Fruit fly (Drosophila melanogaster) whole organism, embryonic: ENCODE data around the gene Dhod.

Source experiments
- Adf1 ChIP-seq: fragments of 200-800 bp; sonication (Bioruptor generic); IDR thresholded peaks from 2 replicates; pipeline ENCODE4 v1.3.6; 2022; ENCODE audit warnings: missing biosample characterization, missing genetic modification characterization
- B-H2 ChIP-seq: fragments of 200-800 bp; sonication (Bioruptor generic); optimal IDR thresholded peaks from 2 replicates; lab custom pipeline; 2018; ENCODE audit warnings: missing biosample characterization, mild to moderate bottlenecking, missing genetic modification characterization
- Blimp-1 ChIP-seq: fragments of 200-800 bp; sonication (Bioruptor generic); optimal IDR thresholded peaks from 3 replicates; lab custom pipeline; 2018; ENCODE audit warnings: missing biosample characterization, missing genetic modification characterization, mild to moderate bottlenecking, moderate library complexity, missing genetic modification reagents
- CG10543 ChIP-seq: fragments of 200-800 bp; sonication (Bioruptor generic); optimal IDR thresholded peaks from 3 replicates; lab custom pipeline; 2017; ENCODE audit warnings: missing biosample characterization, mild to moderate bottlenecking, missing genetic modification characterization, moderate library complexity
- CG11695 ChIP-seq: fragments of 200-800 bp; sonication (Bioruptor generic); IDR thresholded peaks from 3 replicates; pipeline ENCODE4 v1.3.6; 2022; ENCODE audit warnings: missing biosample characterization, missing genetic modification characterization
- CG12299 ChIP-seq: fragments of 200-800 bp; sonication (Bioruptor generic); optimal IDR thresholded peaks from 2 replicates; lab custom pipeline; 2018; ENCODE audit warnings: missing biosample characterization, mild to moderate bottlenecking, missing genetic modification characterization
- CG13424 ChIP-seq: fragments of 200-800 bp; sonication (Bioruptor generic); optimal IDR thresholded peaks from 2 replicates; lab custom pipeline; 2019; ENCODE audit warnings: missing biosample characterization, mild to moderate bottlenecking, missing genetic modification characterization, moderate library complexity
- CG15011 ChIP-seq: fragments of 200-800 bp; sonication (Bioruptor generic); optimal IDR thresholded peaks from 3 replicates; lab custom pipeline; 2018; ENCODE audit warnings: missing biosample characterization, mild to moderate bottlenecking, missing genetic modification characterization
- CG1529 ChIP-seq: fragments of 200-800 bp; sonication (Bioruptor generic); optimal IDR thresholded peaks from 3 replicates; lab custom pipeline; 2018; ENCODE audit warnings: missing biosample characterization, missing genetic modification characterization
- CG2116 ChIP-seq: fragments of 200-800 bp; sonication (Bioruptor generic); optimal IDR thresholded peaks from 3 replicates; lab custom pipeline; 2018; ENCODE audit warnings: missing biosample characterization, mild to moderate bottlenecking, missing genetic modification characterization
- CG4360 ChIP-seq: fragments of 200-800 bp; sonication (Bioruptor generic); IDR thresholded peaks from 2 replicates; pipeline ENCODE4 v1.3.6; 2022; ENCODE audit warnings: missing biosample characterization, missing genetic modification characterization
- CG9215 ChIP-seq: fragments of 200-800 bp; sonication (Bioruptor generic); IDR thresholded peaks from 2 replicates; pipeline ENCODE4 v1.3.6; 2022; ENCODE audit warnings: missing biosample characterization, missing genetic modification characterization
- CTCF ChIP-seq: fragments of 200-800 bp; sonication (Bioruptor generic); optimal IDR thresholded peaks from 2 replicates; lab custom pipeline; 2017; ENCODE audit warnings: missing biosample characterization, mild to moderate bottlenecking, missing genetic modification characterization, moderate library complexity
- Dip2 ChIP-seq: fragments of 200-800 bp; sonication (Bioruptor generic); IDR thresholded peaks from 2 replicates; pipeline ENCODE4 v1.3.6; 2022; ENCODE audit warnings: missing biosample characterization, missing genetic modification characterization
- Doc2 ChIP-seq: fragments of 200-800 bp; sonication (Bioruptor generic); IDR thresholded peaks from 2 replicates; pipeline ENCODE4 v1.3.6; 2022; ENCODE audit warnings: missing biosample characterization, missing genetic modification characterization
- Elba2 ChIP-seq: fragments of 200-800 bp; sonication (Bioruptor generic); optimal IDR thresholded peaks from 3 replicates; lab custom pipeline; 2016; ENCODE audit warnings: missing biosample characterization, missing genetic modification characterization
- Hmr ChIP-seq: fragments of 200-800 bp; sonication (Bioruptor generic); optimal IDR thresholded peaks from 3 replicates; lab custom pipeline; 2017; ENCODE audit warnings: mild to moderate bottlenecking, missing biosample characterization, missing genetic modification reagents, missing genetic modification characterization
- Hsf ChIP-seq: fragments of 200-800 bp; sonication (Bioruptor generic); optimal IDR thresholded peaks from 3 replicates; lab custom pipeline; 2016; ENCODE audit warnings: missing biosample characterization, missing genetic modification characterization
- Mad ChIP-seq: fragments of 200-800 bp; sonication (Bioruptor generic); optimal IDR thresholded peaks from 2 replicates; lab custom pipeline; 2016; ENCODE audit warnings: missing biosample characterization, missing genetic modification characterization
- Myb ChIP-seq: fragments of 200-800 bp; sonication (Bioruptor generic); optimal IDR thresholded peaks from 2 replicates; lab custom pipeline; 2016; ENCODE audit warnings: missing biosample characterization, missing genetic modification characterization
- Oli ChIP-seq: fragments of 200-800 bp; sonication (Bioruptor generic); optimal IDR thresholded peaks from 2 replicates; lab custom pipeline; 2018; ENCODE audit warnings: missing biosample characterization, mild to moderate bottlenecking, missing genetic modification characterization, moderate library complexity
- PHDP ChIP-seq: fragments of 200-800 bp; sonication (Bioruptor generic); optimal IDR thresholded peaks from 3 replicates; lab custom pipeline; 2018; ENCODE audit warnings: missing biosample characterization, mild to moderate bottlenecking, missing genetic modification characterization, moderate library complexity
- Pdp1 ChIP-seq, 2 experiments: fragments of 200-800 bp; sonication (Bioruptor generic); optimal IDR thresholded peaks; 3 replicates each; lab custom pipeline; 2016; ENCODE audit warnings: missing biosample characterization in 2 of 2, missing genetic modification characterization in 2 of 2, mild to moderate bottlenecking in 1 of 2, moderate library complexity in 1 of 2
- Rfx ChIP-seq: fragments of 200-800 bp; sonication (Bioruptor generic); IDR thresholded peaks from 2 replicates; pipeline ENCODE4 v1.3.6; 2022; ENCODE audit warnings: missing biosample characterization, missing genetic modification characterization
- Rx ChIP-seq: fragments of 200-800 bp; sonication (Bioruptor generic); IDR thresholded peaks from 2 replicates; pipeline ENCODE4 v1.3.6; 2022; ENCODE audit warnings: missing biosample characterization, missing genetic modification characterization
- Scr ChIP-seq: fragments of 200-800 bp; sonication (Bioruptor generic); IDR thresholded peaks from 2 replicates; pipeline ENCODE4 v1.3.6; 2022; ENCODE audit warnings: missing biosample characterization, missing genetic modification characterization; ENCODE audit not compliant: partially characterized antibody
- crol ChIP-seq: fragments of 200-800 bp; sonication (Bioruptor generic); IDR thresholded peaks from 2 replicates; pipeline ENCODE4 v1.3.6; 2022; ENCODE audit warnings: missing biosample characterization, missing genetic modification characterization
- dati ChIP-seq: fragments of 200-800 bp; sonication (Bioruptor generic); IDR thresholded peaks from 2 replicates; pipeline ENCODE4 v1.3.6; 2022; ENCODE audit warnings: missing biosample characterization, missing genetic modification characterization
- ewg ChIP-seq: fragments of 200-800 bp; sonication (Bioruptor generic); optimal IDR thresholded peaks from 3 replicates; lab custom pipeline; 2017; ENCODE audit warnings: mild to moderate bottlenecking, missing biosample characterization, missing genetic modification reagents, missing genetic modification characterization
- fd102C ChIP-seq: fragments of 200-800 bp; sonication (Bioruptor generic); optimal IDR thresholded peaks from 2 replicates; lab custom pipeline; 2018; ENCODE audit warnings: missing biosample characterization, mild to moderate bottlenecking, missing genetic modification characterization, moderate library complexity
- fd96Cb ChIP-seq: fragments of 200-800 bp; sonication (Bioruptor generic); optimal IDR thresholded peaks from 2 replicates; lab custom pipeline; 2018; ENCODE audit warnings: missing biosample characterization, mild to moderate bottlenecking, missing genetic modification characterization, moderate library complexity
- fu2 ChIP-seq: fragments of 200-800 bp; sonication (Bioruptor generic); optimal IDR thresholded peaks from 2 replicates; lab custom pipeline; 2016; ENCODE audit warnings: missing biosample characterization, missing genetic modification characterization
- gfzf ChIP-seq: fragments of 200-800 bp; sonication (Bioruptor generic); optimal IDR thresholded peaks from 2 replicates; lab custom pipeline; 2016; ENCODE audit warnings: missing biosample characterization, mild to moderate bottlenecking, missing genetic modification characterization, moderate library complexity
- hkb ChIP-seq, 2 experiments: fragments of 200-800 bp in 1 of 2; fragments of >200 bp in 1 of 2; sonication (Bioruptor generic) in 1 of 2; IDR thresholded peaks in 1 of 2; optimal IDR thresholded peaks in 1 of 2; 2 replicates each; pipeline versions ENCODE4 v1.3.6 to Lab custom; 2017 to 2022; ENCODE audit warnings: missing biosample characterization in 1 of 2, missing genetic modification characterization in 1 of 2
- insv ChIP-seq, 2 experiments: fragments of 200-800 bp; sonication (Bioruptor generic); optimal IDR thresholded peaks; 3 replicates each; lab custom pipeline; 2016 to 2018; ENCODE audit warnings: missing biosample characterization in 2 of 2, missing genetic modification characterization in 2 of 2
- jumu ChIP-seq: fragments of 200-800 bp; sonication (Bioruptor generic); optimal IDR thresholded peaks from 3 replicates; lab custom pipeline; 2016; ENCODE audit warnings: missing biosample characterization, missing genetic modification characterization
- odd ChIP-seq: fragments of 200-800 bp; sonication (Bioruptor generic); optimal IDR thresholded peaks from 2 replicates; lab custom pipeline; 2017; ENCODE audit warnings: missing biosample characterization, mild to moderate bottlenecking, missing genetic modification characterization
- otp ChIP-seq: fragments of 200-800 bp; sonication (Bioruptor generic); IDR thresholded peaks from 3 replicates; pipeline ENCODE4, ENCODE4 v1.3.6; 2022; ENCODE audit warnings: missing biosample characterization, missing genetic modification characterization
- phol ChIP-seq: fragments of 200-800 bp; sonication (Bioruptor generic); optimal IDR thresholded peaks from 3 replicates; lab custom pipeline; 2018; ENCODE audit warnings: missing biosample characterization, mild to moderate bottlenecking, missing genetic modification characterization, moderate library complexity
- pzg ChIP-seq: fragments of 200-800 bp; sonication (Bioruptor generic); optimal IDR thresholded peaks from 3 replicates; lab custom pipeline; 2018; ENCODE audit warnings: missing biosample characterization, mild to moderate bottlenecking, missing genetic modification characterization, moderate library complexity
- run ChIP-seq: fragments of 200-800 bp; sonication (Bioruptor generic); optimal IDR thresholded peaks from 3 replicates; lab custom pipeline; 2018; ENCODE audit warnings: missing biosample characterization, mild to moderate bottlenecking, missing genetic modification characterization
- scrt ChIP-seq: fragments of 200-800 bp; sonication (Bioruptor generic); optimal IDR thresholded peaks from 2 replicates; lab custom pipeline; 2018; ENCODE audit warnings: missing biosample characterization, mild to moderate bottlenecking, missing genetic modification characterization, moderate library complexity
- sd ChIP-seq: fragments of 200-800 bp; sonication (Bioruptor generic); optimal IDR thresholded peaks from 3 replicates; lab custom pipeline; 2018; ENCODE audit warnings: missing biosample characterization, mild to moderate bottlenecking, missing genetic modification characterization, moderate library complexity
- sim ChIP-seq: fragments of 200-800 bp; sonication (Bioruptor generic); IDR thresholded peaks from 2 replicates; pipeline ENCODE4 v1.3.6; 2022; ENCODE audit warnings: missing biosample characterization, missing genetic modification characterization
- sob ChIP-seq: fragments of 200-800 bp; sonication (Bioruptor generic); IDR thresholded peaks from 2 replicates; pipeline ENCODE4 v1.3.6; 2022; ENCODE audit warnings: missing biosample characterization, missing genetic modification characterization
- tin ChIP-seq: fragments of 200-800 bp; sonication (Bioruptor generic); optimal IDR thresholded peaks from 3 replicates; lab custom pipeline; 2016; ENCODE audit warnings: missing biosample characterization, missing genetic modification characterization
- ttk ChIP-seq: fragments of 200-800 bp; sonication (Bioruptor generic); IDR thresholded peaks from 2 replicates; pipeline ENCODE4 v2.1.2; 2022; ENCODE audit warnings: missing biosample characterization, missing genetic modification characterization
- twi ChIP-seq: fragments of 200-800 bp; optimal IDR thresholded peaks from 2 replicates; lab custom pipeline; 2019; ENCODE audit warnings: missing biosample characterization, mild to moderate bottlenecking, missing genetic modification characterization, moderate library complexity
- zfh2 ChIP-seq: fragments of 200-800 bp; sonication (Bioruptor generic); optimal IDR thresholded peaks from 2 replicates; lab custom pipeline; 2016; ENCODE audit warnings: missing biosample characterization, missing genetic modification characterization

The Dhod gene

DNA sequence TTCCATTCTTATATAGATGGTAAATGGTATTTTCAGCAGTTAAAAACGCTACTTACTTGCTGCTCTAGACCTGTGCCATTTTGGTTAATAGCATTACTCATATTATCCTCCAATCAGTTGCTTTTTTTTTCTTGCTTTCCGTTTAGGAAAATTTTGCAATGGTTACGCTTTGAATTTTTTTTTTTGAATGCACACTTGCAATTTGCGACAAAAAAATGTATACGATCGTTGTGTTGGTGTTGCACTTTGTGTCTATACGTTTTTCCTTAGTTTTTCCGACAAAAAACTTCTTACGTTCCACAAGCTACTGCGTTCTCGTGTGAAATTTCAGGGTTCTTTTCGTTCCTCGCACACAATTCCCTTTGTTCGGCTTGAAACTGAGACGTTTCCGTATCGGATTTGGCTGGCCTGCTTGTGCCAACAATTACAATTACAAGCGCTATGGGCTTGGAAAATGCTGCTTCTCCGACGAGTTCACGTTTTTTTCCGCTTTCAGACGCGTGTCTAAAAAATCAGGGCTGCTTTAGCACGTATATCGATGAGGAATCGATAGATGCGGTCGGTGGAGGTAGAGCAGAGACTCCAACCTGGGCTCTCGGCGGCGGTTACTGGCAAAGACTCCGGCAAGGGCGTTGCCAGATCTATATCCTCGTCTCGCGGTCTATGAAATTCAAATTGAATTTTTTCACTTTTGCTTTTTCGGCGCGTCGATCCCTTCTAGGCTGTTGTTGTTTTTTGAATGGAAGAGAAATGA, 7.4 kb upstream of the Dhod start (continued):
- peak; percentile 99 for TF ChIP-seq pzg
- peak; percentile 65 for TF ChIP-seq gfzf
- TF ChIP-seq sob (GFP tag; lab: Robert Waterston, UW) = peak; percentile 77
- TF ChIP-seq odd (GFP tag; lab: Kevin White, UChicago) = peak; percentile 21
- peak; percentile 68 for TF ChIP-seq CG10543
- no peak for TF ChIP-seq Rx (GFP tag; lab: Robert Waterston, UW)
- TF ChIP-seq Blimp-1 (GFP tag; lab: Kevin White, UChicago) = peak; percentile 86
- TF ChIP-seq fd102C (GFP tag; lab: Kevin White, UChicago) = no peak
- peak; percentile 99 for TF ChIP-seq CG2116 (GFP tag; lab: Kevin White, UChicago)
- TF ChIP-seq Doc2 (GFP tag; lab: Robert Waterston, UW) = no peak
- TF ChIP-seq crol (GFP tag; lab: Robert Waterston, UW) = no peak
- TF ChIP-seq zfh2 (GFP tag; lab: Kevin White, UChicago) = peak; percentile 29
- peak; percentile 66 for TF ChIP-seq Adf1 (GFP tag; lab: Robert Waterston, UW)
- peak; percentile 49 for TF ChIP-seq CG12299 (tag; lab: Kevin White, UChicago)
- TF ChIP-seq CG15011 (GFP tag; lab: Kevin White, UChicago) = no peak
- TF ChIP-seq Dip2 = no peak
- TF ChIP-seq Pdp1 (GFP tag; optimal IDR thresholded peaks at IDR 0.05; lab: Kevin White, UChicago) = peak in 1 of 2 experiments; percentile 19
- TF ChIP-seq CG9215 (GFP tag; lab: Robert Waterston, UW) = no peak
- TF ChIP-seq phol (tag; lab: Kevin White, UChicago) = peak; percentile 70
- peak; percentile 25 for TF ChIP-seq sd (tag; lab: Kevin White, UChicago)
- peak; percentile 27 for TF ChIP-seq hkb (optimal IDR thresholded peaks at IDR 0.05; lab: Kevin White, UChicago)
- TF ChIP-seq hkb (GFP tag; IDR thresholded peaks at IDR 0.05; lab: Robert Waterston, UW) = peak; percentile 38; the same call in 1 of the 2 replicates
- peak; percentile 2 for TF ChIP-seq Elba2 (GFP tag; lab: Kevin White, UChicago)
- peak; percentile 82 for TF ChIP-seq Scr (GFP tag; lab: Robert Waterston, UW)
- TF ChIP-seq sim (GFP tag; lab: Robert Waterston, UW) = no peak
- peak; percentile 37 for TF ChIP-seq tin (GFP tag; lab: Kevin White, UChicago)
- TF ChIP-seq dati (GFP tag; lab: Robert Waterston, UW) = no peak
- no peak for TF ChIP-seq fd96Cb (tag; lab: Kevin White, UChicago)
- TF ChIP-seq CTCF (GFP tag; lab: Kevin White, UChicago) = peak; percentile 69
- TF ChIP-seq otp (GFP tag; lab: Robert Waterston, UW) = no peak; the same call in 2 of the 3 replicates
- TF ChIP-seq PHDP (tag; lab: Kevin White, UChicago) = peak; percentile 20
- peak; percentile 47 for TF ChIP-seq ewg (GFP tag; lab: Kevin White, UChicago)
- peak; percentile 56 for TF ChIP-seq fu2 (GFP tag; lab: Kevin White, UChicago)
- 0 out of 2 replicates have a peak, but pooled peaks have one; percentile 5 for TF ChIP-seq ttk
- peak; percentile 28; the same call in 1 of the 2 replicates for TF ChIP-seq CG4360 (GFP tag; lab: Robert Waterston, UW)
- TF ChIP-seq Rfx = peak; percentile 83
- TF ChIP-seq run (tag; lab: Kevin White, UChicago) = peak; percentile 41
- no peak for TF ChIP-seq CG1529
- TF ChIP-seq CG13424 = peak; percentile 46
- TF ChIP-seq B-H2 (GFP tag; lab: Kevin White, UChicago) = peak; percentile 67
- TF ChIP-seq insv (GFP tag; optimal IDR thresholded peaks at IDR 0.05; lab: Kevin White, UChicago) = peak in 1 of 2 experiments; percentile 63
- peak; percentile 81 for TF ChIP-seq jumu (GFP tag; lab: Kevin White, UChicago)
- peak; percentile 82 for TF ChIP-seq Hmr (GFP tag; lab: Kevin White, UChicago)
- no peak for TF ChIP-seq Oli (tag; lab: Kevin White, UChicago)
- peak; percentile 39 for TF ChIP-seq Hsf
- peak; percentile 93 for TF ChIP-seq Myb (GFP tag; lab: Kevin White, UChicago)
- peak; percentile 6 for TF ChIP-seq scrt (GFP tag; lab: Kevin White, UChicago)
- TF ChIP-seq CG11695 (GFP tag; lab: Robert Waterston, UW) = no peak
- TF ChIP-seq Mad (GFP tag; lab: Kevin White, UChicago) = peak; percentile 75
- peak; percentile 38 for TF ChIP-seq twi (tag; lab: Kevin White, UChicago)
